Worm (Caenorhabditis elegans) whole organism, L3 larva: ENCODE results near the gene prmn-1.

Experiments used
- R02D3.7 ChIP-seq: fragments of 150-350 bp; optimal IDR thresholded peaks from 2 replicates; lab custom pipeline; 2014; ENCODE audit warnings: missing biosample characterization, missing genetic modification characterization
- ZK546.5 ChIP-seq: sonication (generic microtip); optimal IDR thresholded peaks from 2 replicates; lab custom pipeline; 2017; ENCODE audit warnings: missing biosample characterization, missing genetic modification characterization
- aly-2 ChIP-seq: fragments of 150-350 bp; optimal IDR thresholded peaks from 2 replicates; lab custom pipeline; 2014; ENCODE audit warnings: missing biosample characterization, missing genetic modification characterization
- ama-1 ChIP-seq: fragments of 150-350 bp; optimal IDR thresholded peaks from 2 replicates; lab custom pipeline; 2018
- ceh-16 ChIP-seq: sonication (generic microtip); optimal IDR thresholded peaks from 2 replicates; lab custom pipeline; 2017; ENCODE audit warnings: missing biosample characterization, missing genetic modification characterization
- ceh-28 ChIP-seq: fragments of 150-350 bp; optimal IDR thresholded peaks from 2 replicates; lab custom pipeline; 2014; ENCODE audit warnings: missing biosample characterization, missing genetic modification reagents, missing genetic modification characterization
- ceh-82 ChIP-seq: fragments of 150-350 bp; optimal IDR thresholded peaks from 2 replicates; lab custom pipeline; 2014; ENCODE audit warnings: missing biosample characterization, missing genetic modification characterization
- daf-12 ChIP-seq: fragments of 150-350 bp; optimal IDR thresholded peaks from 2 replicates; lab custom pipeline; 2014; ENCODE audit warnings: missing biosample characterization, missing genetic modification reagents, missing genetic modification characterization
- egl-27 ChIP-seq: sonication (generic microtip); optimal IDR thresholded peaks from 4 replicates; lab custom pipeline; 2017; ENCODE audit warnings: missing biosample characterization, missing genetic modification reagents, missing genetic modification characterization
- egl-5 ChIP-seq: fragments of 150-350 bp; optimal IDR thresholded peaks from 2 replicates; lab custom pipeline; 2017; ENCODE audit warnings: missing biosample characterization, missing genetic modification reagents, missing genetic modification characterization, inconsistent platforms
- elt-2 ChIP-seq: sonication (generic microtip); optimal IDR thresholded peaks from 2 replicates; lab custom pipeline; 2016; ENCODE audit warnings: missing genetic modification reagents, mild to moderate bottlenecking, missing genetic modification characterization, missing compliant biosample characterization
- elt-3 ChIP-seq, 3 experiments: fragments of 150-350 bp in 1 of 3; sonication (generic microtip) in 2 of 3; optimal IDR thresholded peaks; 2 replicates in 2 of 3; 4 replicates in 1 of 3; lab custom pipeline; 2014 to 2017; ENCODE audit warnings: missing biosample characterization in 3 of 3, missing genetic modification characterization in 3 of 3
- eor-1 ChIP-seq, 2 experiments: fragments of 150-350 bp; optimal IDR thresholded peaks; 2 replicates each; lab custom pipeline; 2014 to 2018; ENCODE audit warnings: missing biosample characterization in 2 of 2, missing genetic modification characterization in 2 of 2
- fkh-10 ChIP-seq: sonication (generic microtip); optimal IDR thresholded peaks from 2 replicates; lab custom pipeline; 2017; ENCODE audit warnings: missing biosample characterization, missing genetic modification reagents, missing genetic modification characterization
- fkh-2 ChIP-seq: fragments of 150-350 bp; optimal IDR thresholded peaks from 2 replicates; lab custom pipeline; 2014; ENCODE audit warnings: missing biosample characterization, missing genetic modification reagents, missing genetic modification characterization
- fos-1 ChIP-seq: fragments of 150-350 bp; optimal IDR thresholded peaks from 2 replicates; lab custom pipeline; 2014; ENCODE audit warnings: missing biosample characterization, missing genetic modification characterization
- hmg-11 ChIP-seq: sonication (generic microtip); optimal IDR thresholded peaks from 2 replicates; lab custom pipeline; 2016; ENCODE audit warnings: missing genetic modification characterization, missing compliant biosample characterization
- jun-1 ChIP-seq: fragments of 150-350 bp; optimal IDR thresholded peaks from 2 replicates; lab custom pipeline; 2014; ENCODE audit warnings: missing biosample characterization, missing genetic modification reagents, missing genetic modification characterization
- lin-39 ChIP-seq: fragments of 150-350 bp; optimal IDR thresholded peaks from 2 replicates; lab custom pipeline; 2018; ENCODE audit warnings: missing biosample characterization, missing genetic modification reagents, missing genetic modification characterization
- mdl-1 ChIP-seq: fragments of 150-350 bp; optimal IDR thresholded peaks from 2 replicates; lab custom pipeline; 2014; ENCODE audit warnings: missing biosample characterization, missing genetic modification characterization
- mml-1 ChIP-seq: fragments of 150-350 bp; sonication (generic microtip); optimal IDR thresholded peaks from 3 replicates; lab custom pipeline; 2014; ENCODE audit warnings: missing biosample characterization, missing genetic modification characterization
- nfya-1 ChIP-seq: sonication (generic microtip); optimal IDR thresholded peaks from 2 replicates; lab custom pipeline; 2017; ENCODE audit warnings: missing genetic modification characterization, mild to moderate bottlenecking, missing compliant biosample characterization, antibody characterized with exemption, moderate library complexity; ENCODE audit not compliant: insufficient read depth
- nhr-11 ChIP-seq: fragments of 150-350 bp; optimal IDR thresholded peaks from 2 replicates; lab custom pipeline; 2014; ENCODE audit warnings: missing biosample characterization, missing genetic modification characterization
- nhr-12 ChIP-seq: fragments of 150-350 bp; optimal IDR thresholded peaks from 2 replicates; lab custom pipeline; 2014; ENCODE audit warnings: missing biosample characterization, missing genetic modification characterization
- nhr-23 ChIP-seq: fragments of 150-350 bp; optimal IDR thresholded peaks from 2 replicates; lab custom pipeline; 2014; ENCODE audit warnings: missing biosample characterization, missing genetic modification reagents, missing genetic modification characterization
- nhr-237 ChIP-seq: fragments of 150-350 bp; optimal IDR thresholded peaks from 2 replicates; lab custom pipeline; 2014; ENCODE audit warnings: missing biosample characterization, missing genetic modification characterization
- nhr-25 ChIP-seq: sonication (generic microtip); optimal IDR thresholded peaks from 2 replicates; lab custom pipeline; 2017; ENCODE audit warnings: missing biosample characterization, missing genetic modification characterization
- nhr-28 ChIP-seq: fragments of 150-350 bp; optimal IDR thresholded peaks from 2 replicates; lab custom pipeline; 2014; ENCODE audit warnings: missing biosample characterization, missing genetic modification characterization
- nhr-43 ChIP-seq: sonication (generic microtip); optimal IDR thresholded peaks from 2 replicates; lab custom pipeline; 2016; ENCODE audit warnings: mild to moderate bottlenecking, missing genetic modification characterization, missing compliant biosample characterization; ENCODE audit not compliant: poor library complexity, severe bottlenecking
- nhr-67 ChIP-seq: fragments of 150-350 bp; optimal IDR thresholded peaks from 2 replicates; lab custom pipeline; 2014; ENCODE audit warnings: missing biosample characterization, missing genetic modification characterization
- nhr-76 ChIP-seq: fragments of 150-350 bp; sonication (generic microtip); optimal IDR thresholded peaks from 5 replicates; lab custom pipeline; 2014; ENCODE audit warnings: missing biosample characterization, missing genetic modification characterization
- nhr-77 ChIP-seq: fragments of 150-350 bp; optimal IDR thresholded peaks from 2 replicates; lab custom pipeline; 2014; ENCODE audit warnings: missing biosample characterization, missing genetic modification characterization
- pqm-1 ChIP-seq: fragments of 150-350 bp; optimal IDR thresholded peaks from 2 replicates; lab custom pipeline; 2017; ENCODE audit warnings: missing biosample characterization, missing genetic modification characterization, inconsistent platforms
- sea-2 ChIP-seq: fragments of 150-350 bp; sonication (generic microtip); optimal IDR thresholded peaks from 4 replicates; lab custom pipeline; 2014; ENCODE audit warnings: missing biosample characterization, missing genetic modification reagents, missing genetic modification characterization
- tbx-2 ChIP-seq: sonication (generic microtip); optimal IDR thresholded peaks from 2 replicates; lab custom pipeline; 2016; ENCODE audit warnings: mild to moderate bottlenecking, missing genetic modification characterization, missing compliant biosample characterization
- unc-39 ChIP-seq: sonication (generic microtip); optimal IDR thresholded peaks from 4 replicates; lab custom pipeline; 2017; ENCODE audit warnings: missing biosample characterization, missing genetic modification characterization
- unc-62 ChIP-seq: fragments of 150-350 bp; sonication (generic microtip); optimal IDR thresholded peaks from 4 replicates; lab custom pipeline; 2014; ENCODE audit warnings: missing biosample characterization, missing genetic modification reagents, missing genetic modification characterization
- zag-1 ChIP-seq: fragments of 150-350 bp; optimal IDR thresholded peaks from 2 replicates; lab custom pipeline; 2014; ENCODE audit warnings: missing biosample characterization, missing genetic modification characterization
- ztf-11 ChIP-seq: fragments of 150-350 bp; optimal IDR thresholded peaks from 2 replicates; lab custom pipeline; 2014; ENCODE audit warnings: missing biosample characterization, missing genetic modification characterization
- ztf-4 ChIP-seq: fragments of 150-350 bp; optimal IDR thresholded peaks from 2 replicates; lab custom pipeline; 2014; ENCODE audit warnings: missing biosample characterization, missing genetic modification characterization

prmn-1 gene

ce11 chrX:11384534-11385441 lies at the start of gene prmn-1, which contains the start of gene F08B12.11:
prmn-1 (plus strand) TSS chrX:11385084.
F08B12.11 (plus strand) TSS chrX:11385054.
- TF ChIP-seq ztf-4 (tag; lab: Kevin White, UChicago) (no peak), nfya-1 (tag; lab: Kevin White, UChicago) (peak; percentile 31), ceh-16 (no peak), ama-1 (lab: Kevin White, UChicago) (no peak), nhr-76 (no peak), nhr-11 (tag; lab: Kevin White, UChicago) (no peak), hmg-11 (tag; lab: Kevin White, UChicago) (peak; percentile 22), daf-12 (tag; lab: Kevin White, UChicago) (no peak), nhr-25 (tag; lab: Kevin White, UChicago) (peak; percentile 66), egl-27 (tag; lab: Kevin White, UChicago) (no peak), unc-62 (no peak), zag-1 (tag; lab: Kevin White, UChicago) (no peak), jun-1 (no peak), nhr-237 (tag; lab: Kevin White, UChicago) (no peak), egl-5 (tag; lab: Kevin White, UChicago) (no peak), ceh-82 (tag; lab: Kevin White, UChicago) (no peak), nhr-28 (tag; lab: Kevin White, UChicago) (no peak), unc-39 (tag; lab: Kevin White, UChicago) (no peak)
- TF ChIP-seq, all 47 proteins: peak for 3

ce11 chrX:11337095-11337494 lies 47.8 kb upstream of the prmn-1 start:
- TF ChIP-seq fkh-10 (GFP tag; lab: Kevin White, UChicago) (no peak), nfya-1 (tag; lab: Kevin White, UChicago) (no peak), ztf-4 (tag; lab: Kevin White, UChicago) (no peak), hmg-11 (tag; lab: Kevin White, UChicago) (no peak), elt-3 (tag; optimal IDR thresholded peaks at IDR 0.05; lab: Kevin White, UChicago) (no peak), zag-1 (tag; lab: Kevin White, UChicago) (no peak), ama-1 (lab: Kevin White, UChicago) (no peak), R02D3.7 (tag; lab: Kevin White, UChicago) (no peak), ztf-11 (tag; lab: Kevin White, UChicago) (no peak), unc-39 (tag; lab: Kevin White, UChicago) (no peak), egl-5 (tag; lab: Kevin White, UChicago) (no peak)

ce11 chrX:11337783-11338182 lies 47.1 kb upstream of the prmn-1 start, which contains the start of gene gcy-9:
gcy-9 (minus strand) TSS chrX:11337883.
- TF ChIP-seq nhr-23: no peak
- TF ChIP-seq unc-39 (tag; lab: Kevin White, UChicago): no peak
- no peak for TF ChIP-seq nhr-28 (tag; lab: Kevin White, UChicago)
- TF ChIP-seq tbx-2 (tag; lab: Kevin White, UChicago): no peak
- no peak for TF ChIP-seq mdl-1 (tag; lab: Kevin White, UChicago)
- TF ChIP-seq ztf-4 (tag; lab: Kevin White, UChicago): no peak
- TF ChIP-seq ceh-28 (tag; lab: Kevin White, UChicago): no peak
- TF ChIP-seq ceh-16: no peak
- TF ChIP-seq ztf-11 (tag; lab: Kevin White, UChicago): no peak
- no peak for TF ChIP-seq nfya-1 (tag; lab: Kevin White, UChicago)
- no peak for TF ChIP-seq lin-39 (tag; lab: Kevin White, UChicago)
- TF ChIP-seq nhr-77: no peak
- TF ChIP-seq fos-1: no peak
- no peak for TF ChIP-seq sea-2 (GFP tag; lab: Kevin White, UChicago)

- TF ChIP-seq elt-2 (tag; lab: Kevin White, UChicago) (peak; percentile 83), aly-2 (tag; lab: Kevin White, UChicago) (no peak), ceh-28 (tag; lab: Kevin White, UChicago) (no peak), ceh-16 (no peak), sea-2 (GFP tag; lab: Kevin White, UChicago) (no peak), hmg-11 (tag; lab: Kevin White, UChicago) (peak; percentile 27), nhr-237 (tag; lab: Kevin White, UChicago) (no peak), pqm-1 (tag; lab: Kevin White, UChicago) (peak; percentile 60), R02D3.7 (tag; lab: Kevin White, UChicago) (no peak), mdl-1 (tag; lab: Kevin White, UChicago) (no peak), nhr-23 (peak; percentile 58), elt-3 (tag; optimal IDR thresholded peaks at IDR 0.05; lab: Kevin White, UChicago) (no peak), nhr-77 (no peak), ama-1 (lab: Kevin White, UChicago) (no peak), fkh-2 (tag; lab: Kevin White, UChicago) (no peak), nhr-67 (tag; lab: Kevin White, UChicago) (no peak), nhr-12 (tag; lab: Kevin White, UChicago) (no peak), nhr-11 (tag; lab: Kevin White, UChicago) (no peak), nhr-76 (no peak), nfya-1 (tag; lab: Kevin White, UChicago) (no peak), ZK546.5 (tag; lab: Kevin White, UChicago) (no peak), tbx-2 (tag; lab: Kevin White, UChicago) (no peak), mml-1 (tag; lab: Kevin White, UChicago) (no peak), ztf-11 (tag; lab: Kevin White, UChicago) (no peak), unc-62 (no peak), ceh-82 (tag; lab: Kevin White, UChicago) (no peak), nhr-43 (tag; lab: Kevin White, UChicago) (no peak), eor-1 (tag; optimal IDR thresholded peaks at IDR 0.05; lab: Kevin White, UChicago) (no peak)
Observed at ce11 chrX:11339375-11339924, 45.4 kb upstream of the prmn-1 start, which contains the start of gene aco-1. aco-1 (plus strand) TSS chrX:11339874.
